Worm (Caenorhabditis elegans) whole organism, L1 larva: ENCODE data around the gene F32A11.1.

Experiments used
- C34B4.2 ChIP-seq: sonication (generic microtip); optimal IDR thresholded peaks from 2 replicates; lab custom pipeline; 2017; ENCODE audit warnings: mild to moderate bottlenecking, missing genetic modification characterization, missing compliant biosample characterization
- aha-1 ChIP-seq: fragments of 150-350 bp; optimal IDR thresholded peaks from 2 replicates; lab custom pipeline; 2014; ENCODE audit warnings: missing biosample characterization, missing genetic modification characterization
- alr-1 ChIP-seq: fragments of 200-800 bp; sonication (Bioruptor generic); optimal IDR thresholded peaks from 2 replicates; lab custom pipeline; 2018; ENCODE audit warnings: borderline replicate concordance, mild to moderate bottlenecking, missing genetic modification characterization, missing compliant biosample characterization
- ceh-63 ChIP-seq: fragments of 200-800 bp; sonication (Bioruptor generic); optimal IDR thresholded peaks from 2 replicates; lab custom pipeline; 2018; ENCODE audit warnings: mild to moderate bottlenecking, missing genetic modification characterization, missing compliant biosample characterization
- elt-3 ChIP-seq, 6 experiments: fragments of 150-350 bp in 1 of 6; sonication (generic microtip); optimal IDR thresholded peaks; 2 replicates each; lab custom pipeline; 2017 to 2018; ENCODE audit warnings: missing biosample characterization in 6 of 6, missing genetic modification characterization in 6 of 6, inconsistent platforms in 1 of 6
- lin-15B ChIP-seq: fragments of 150-350 bp; sonication (generic microtip); optimal IDR thresholded peaks from 3 replicates; lab custom pipeline; 2014; ENCODE audit warnings: missing biosample characterization, missing genetic modification characterization
- nhr-28 ChIP-seq: fragments of 150-350 bp; optimal IDR thresholded peaks from 2 replicates; lab custom pipeline; 2014; ENCODE audit warnings: missing biosample characterization, missing genetic modification characterization
- nhr-90 ChIP-seq: sonication (generic microtip); optimal IDR thresholded peaks from 2 replicates; lab custom pipeline; 2016; ENCODE audit warnings: mild to moderate bottlenecking, missing genetic modification characterization, missing compliant biosample characterization; ENCODE audit not compliant: poor library complexity
- pag-3 ChIP-seq: sonication (generic microtip); optimal IDR thresholded peaks from 2 replicates; lab custom pipeline; 2017; ENCODE audit warnings: missing genetic modification characterization, mild to moderate bottlenecking, missing compliant biosample characterization, antibody characterized with exemption, borderline replicate concordance; ENCODE audit not compliant: insufficient read depth
- rnt-1 ChIP-seq: sonication (generic microtip); optimal IDR thresholded peaks from 2 replicates; lab custom pipeline; 2016; ENCODE audit warnings: mild to moderate bottlenecking, missing genetic modification characterization, moderate library complexity, missing compliant biosample characterization
- snpc-4 ChIP-seq: fragments of 150-350 bp; optimal IDR thresholded peaks from 2 replicates; lab custom pipeline; 2014; ENCODE audit warnings: missing biosample characterization, missing genetic modification characterization
- sox-4 ChIP-seq: sonication (generic microtip); optimal IDR thresholded peaks from 2 replicates; lab custom pipeline; 2016; ENCODE audit warnings: missing genetic modification characterization, missing compliant biosample characterization
- unc-62 ChIP-seq: fragments of 150-350 bp; optimal IDR thresholded peaks from 2 replicates; lab custom pipeline; 2014; ENCODE audit warnings: missing biosample characterization, missing genetic modification reagents, missing genetic modification characterization

ce11 chrII:13187188-13187587 is 30.1 kb downstream of the F32A11.1 start, which contains the start of gene mecr-1:
- peak; percentile 33 for TF ChIP-seq rnt-1 (tag; lab: Kevin White, UChicago)
- TF ChIP-seq aha-1 (tag; lab: Kevin White, UChicago) = no peak
- TF ChIP-seq sox-4 = no peak
- TF ChIP-seq snpc-4 = no peak
- no peak for TF ChIP-seq alr-1
- no peak for TF ChIP-seq nhr-28 (tag; lab: Kevin White, UChicago)
- TF ChIP-seq C34B4.2 (tag; lab: Kevin White, UChicago) = no peak
- peak; percentile 5 for TF ChIP-seq nhr-90
- no peak for TF ChIP-seq pag-3 (tag; lab: Kevin White, UChicago)
- TF ChIP-seq unc-62 (GFP tag; lab: Kevin White, UChicago) = no peak
- TF ChIP-seq lin-15B = peak; percentile 1
- TF ChIP-seq ceh-63 = no peak
- TF ChIP-seq elt-3 (tag; optimal IDR thresholded peaks at IDR 0.05; lab: Kevin White, UChicago) = peak in 1 of 6 experiments; percentile 20
